Fruit fly (Drosophila melanogaster) whole organism, embryonic: ENCODE measurements around the gene CG14207.
A peak's percentile ranks its signal among the peaks of the same experiment; 100 is the strongest.

Experiments used
- Abd-B ChIP-seq: fragments of 200-800 bp; sonication (Bioruptor generic); optimal IDR thresholded peaks from 2 replicates; lab custom pipeline; 2018; ENCODE audit warnings: missing biosample characterization, mild to moderate bottlenecking, missing genetic modification characterization, moderate library complexity
- B-H1 ChIP-seq: fragments of 200-800 bp; sonication (Bioruptor generic); IDR thresholded peaks from 3 replicates; pipeline ENCODE4 v1.3.6; 2022; ENCODE audit warnings: missing biosample characterization, missing genetic modification characterization
- B-H2 ChIP-seq: fragments of 200-800 bp; sonication (Bioruptor generic); optimal IDR thresholded peaks from 2 replicates; lab custom pipeline; 2018; ENCODE audit warnings: missing biosample characterization, mild to moderate bottlenecking, missing genetic modification characterization
- Bgb ChIP-seq: fragments of 200-800 bp; sonication (Bioruptor generic); IDR thresholded peaks from 2 replicates; pipeline ENCODE4 v1.3.6; 2022; ENCODE audit warnings: missing biosample characterization, missing genetic modification characterization; ENCODE audit not compliant: partially characterized antibody
- Bteb2 ChIP-seq: fragments of 200-800 bp; sonication (Bioruptor generic); optimal IDR thresholded peaks from 2 replicates; lab custom pipeline; 2016; ENCODE audit warnings: missing biosample characterization, missing genetic modification characterization
- CG11696 ChIP-seq: fragments of 200-800 bp; sonication (Bioruptor generic); IDR thresholded peaks from 2 replicates; pipeline ENCODE4 v1.3.6; 2022; ENCODE audit warnings: missing biosample characterization, missing genetic modification characterization
- CG11723 ChIP-seq: fragments of 200-800 bp; sonication (Bioruptor generic); optimal IDR thresholded peaks from 2 replicates; lab custom pipeline; 2017; ENCODE audit warnings: missing biosample characterization, mild to moderate bottlenecking, missing genetic modification characterization
- CG13296 ChIP-seq: fragments of 200-800 bp; sonication (Bioruptor generic); optimal IDR thresholded peaks from 3 replicates; lab custom pipeline; 2018; ENCODE audit warnings: missing biosample characterization, mild to moderate bottlenecking, missing genetic modification characterization
- CG1603 ChIP-seq: fragments of 200-800 bp; sonication (Bioruptor generic); optimal IDR thresholded peaks from 2 replicates; lab custom pipeline; 2019; ENCODE audit warnings: missing biosample characterization, mild to moderate bottlenecking, missing genetic modification characterization, moderate library complexity
- CG17361 ChIP-seq: fragments of 200-800 bp; sonication (Bioruptor generic); IDR thresholded peaks from 3 replicates; pipeline ENCODE4 v1.3.6; 2022; ENCODE audit warnings: missing biosample characterization, missing genetic modification characterization
- CG18619 ChIP-seq: fragments of 200-800 bp; sonication (Bioruptor generic); optimal IDR thresholded peaks from 3 replicates; lab custom pipeline; 2017; ENCODE audit warnings: missing biosample characterization, mild to moderate bottlenecking, missing genetic modification characterization
- CG18764 ChIP-seq: fragments of 200-800 bp; sonication (Bioruptor generic); optimal IDR thresholded peaks from 3 replicates; lab custom pipeline; 2016; ENCODE audit warnings: missing biosample characterization, missing genetic modification characterization
- CG30020 ChIP-seq: fragments of 200-800 bp; optimal IDR thresholded peaks from 2 replicates; lab custom pipeline; 2019; ENCODE audit warnings: missing biosample characterization, mild to moderate bottlenecking, missing genetic modification characterization, moderate library complexity
- CG3163 ChIP-seq: fragments of 200-800 bp; sonication (Bioruptor generic); optimal IDR thresholded peaks from 3 replicates; lab custom pipeline; 2016; ENCODE audit warnings: missing biosample characterization, missing genetic modification characterization
- CG3847 ChIP-seq: fragments of 200-800 bp; sonication (Bioruptor generic); IDR thresholded peaks from 2 replicates; pipeline ENCODE4 v1.3.6; 2022; ENCODE audit warnings: missing biosample characterization, missing genetic modification characterization
- CG6175 ChIP-seq: fragments of 200-800 bp; sonication (Bioruptor generic); IDR thresholded peaks from 3 replicates; pipeline ENCODE4 v1.3.6; 2022; ENCODE audit warnings: missing biosample characterization, missing genetic modification characterization
- CG7786 ChIP-seq: fragments of 200-800 bp; sonication (Bioruptor generic); optimal IDR thresholded peaks from 2 replicates; lab custom pipeline; 2016; ENCODE audit warnings: missing biosample characterization, missing genetic modification characterization
- CG8089 ChIP-seq: fragments of 200-800 bp; sonication (Bioruptor generic); optimal IDR thresholded peaks from 3 replicates; lab custom pipeline; 2016; ENCODE audit warnings: missing biosample characterization, missing genetic modification characterization
- CG8359 ChIP-seq: fragments of 200-800 bp; sonication (Bioruptor generic); optimal IDR thresholded peaks from 2 replicates; lab custom pipeline; 2017; ENCODE audit warnings: missing biosample characterization, mild to moderate bottlenecking, missing genetic modification characterization, borderline replicate concordance
- CG9797 ChIP-seq: fragments of 200-800 bp; sonication (Bioruptor generic); optimal IDR thresholded peaks from 3 replicates; lab custom pipeline; 2018; ENCODE audit warnings: missing biosample characterization, mild to moderate bottlenecking, missing genetic modification characterization
- CTCF ChIP-seq: fragments of 200-800 bp; sonication (Bioruptor generic); optimal IDR thresholded peaks from 2 replicates; lab custom pipeline; 2017; ENCODE audit warnings: missing biosample characterization, mild to moderate bottlenecking, missing genetic modification characterization, moderate library complexity
- Dref ChIP-seq: fragments of 200-800 bp; sonication (Bioruptor generic); IDR thresholded peaks from 2 replicates; pipeline ENCODE4 v1.3.6; 2022; ENCODE audit warnings: missing biosample characterization, missing genetic modification characterization
- Gug ChIP-seq: fragments of 200-800 bp; sonication (Bioruptor generic); IDR thresholded peaks from 4 replicates; pipeline ENCODE4 v1.3.6; 2022; ENCODE audit warnings: missing biosample characterization, missing genetic modification characterization
- H2.0 ChIP-seq: fragments of 200-800 bp; sonication (Bioruptor generic); IDR thresholded peaks from 2 replicates; pipeline ENCODE4 v1.3.6; 2022; ENCODE audit warnings: missing biosample characterization, missing genetic modification characterization
- HHEX ChIP-seq: fragments of 200-800 bp; sonication (Bioruptor generic); optimal IDR thresholded peaks from 3 replicates; lab custom pipeline; 2017; ENCODE audit warnings: missing biosample characterization, mild to moderate bottlenecking, missing genetic modification characterization, missing genetic modification reagents
- Hey ChIP-seq: fragments of 200-800 bp; sonication (Bioruptor generic); optimal IDR thresholded peaks from 3 replicates; lab custom pipeline; 2018; ENCODE audit warnings: missing biosample characterization, mild to moderate bottlenecking, missing genetic modification characterization
- Hr39 ChIP-seq: fragments of >200 bp; optimal IDR thresholded peaks from 2 replicates; lab custom pipeline; 2017
- MESR4 ChIP-seq: fragments of 200-800 bp; sonication (Bioruptor generic); optimal IDR thresholded peaks from 2 replicates; lab custom pipeline; 2018; ENCODE audit warnings: missing biosample characterization, mild to moderate bottlenecking, missing genetic modification characterization, moderate library complexity
- NFAT ChIP-seq: fragments of 200-800 bp; sonication (Bioruptor generic); IDR thresholded peaks from 2 replicates; pipeline ENCODE4 v1.3.6; 2022; ENCODE audit warnings: missing biosample characterization, missing genetic modification characterization
- Oli ChIP-seq: fragments of 200-800 bp; sonication (Bioruptor generic); optimal IDR thresholded peaks from 2 replicates; lab custom pipeline; 2018; ENCODE audit warnings: missing biosample characterization, mild to moderate bottlenecking, missing genetic modification characterization, moderate library complexity
- Scr ChIP-seq: fragments of 200-800 bp; sonication (Bioruptor generic); IDR thresholded peaks from 2 replicates; pipeline ENCODE4 v1.3.6; 2022; ENCODE audit warnings: missing biosample characterization, missing genetic modification characterization; ENCODE audit not compliant: partially characterized antibody
- Sox102F ChIP-seq: fragments of 200-800 bp; sonication (Bioruptor generic); optimal IDR thresholded peaks from 2 replicates; lab custom pipeline; 2018; ENCODE audit warnings: missing biosample characterization, mild to moderate bottlenecking, missing genetic modification characterization, moderate library complexity
- Spps ChIP-seq: fragments of 200-800 bp; sonication (Bioruptor generic); optimal IDR thresholded peaks from 2 replicates; lab custom pipeline; 2018; ENCODE audit warnings: missing biosample characterization, mild to moderate bottlenecking, missing genetic modification characterization
- az2 ChIP-seq: fragments of 200-800 bp; sonication (Bioruptor generic); optimal IDR thresholded peaks from 3 replicates; lab custom pipeline; 2016; ENCODE audit warnings: missing biosample characterization, missing genetic modification characterization
- bcd ChIP-seq: fragments of 200-800 bp; sonication (Bioruptor generic); optimal IDR thresholded peaks from 2 replicates; lab custom pipeline; 2017; ENCODE audit warnings: missing biosample characterization, mild to moderate bottlenecking, missing genetic modification characterization
- croc ChIP-seq: fragments of 200-800 bp; sonication (Bioruptor generic); conservative IDR thresholded peaks from 3 replicates; pipeline ENCODE4 v1.3.6; 2022; ENCODE audit warnings: missing biosample characterization, missing genetic modification characterization
- crol ChIP-seq: fragments of 200-800 bp; sonication (Bioruptor generic); IDR thresholded peaks from 2 replicates; pipeline ENCODE4 v1.3.6; 2022; ENCODE audit warnings: missing biosample characterization, missing genetic modification characterization
- gcm2 ChIP-seq: fragments of 200-800 bp; sonication (Bioruptor generic); optimal IDR thresholded peaks from 2 replicates; lab custom pipeline; 2016; ENCODE audit warnings: missing biosample characterization, missing genetic modification characterization
- hb ChIP-seq: fragments of 200-800 bp; sonication (Bioruptor generic); IDR thresholded peaks from 3 replicates; pipeline ENCODE4 v1.3.6; 2022; ENCODE audit warnings: missing biosample characterization, missing genetic modification characterization; ENCODE audit not compliant: partially characterized antibody
- lab ChIP-seq: fragments of 200-800 bp; sonication (Bioruptor generic); optimal IDR thresholded peaks from 3 replicates; lab custom pipeline; 2017; ENCODE audit warnings: missing biosample characterization, missing genetic modification characterization, mild to moderate bottlenecking, moderate library complexity, missing genetic modification reagents
- nerfin-1 ChIP-seq: fragments of 200-800 bp; sonication (Bioruptor generic); optimal IDR thresholded peaks from 3 replicates; lab custom pipeline; 2019; ENCODE audit warnings: missing biosample characterization, mild to moderate bottlenecking, missing genetic modification characterization, moderate library complexity
- nom ChIP-seq: fragments of 200-800 bp; sonication (Bioruptor generic); optimal IDR thresholded peaks from 2 replicates; lab custom pipeline; 2017; ENCODE audit warnings: missing biosample characterization, missing genetic modification characterization, mild to moderate bottlenecking, moderate library complexity, missing genetic modification reagents
- pfk ChIP-seq: fragments of 200-800 bp; sonication (Bioruptor generic); optimal IDR thresholded peaks from 2 replicates; lab custom pipeline; 2018; ENCODE audit warnings: missing biosample characterization, mild to moderate bottlenecking, missing genetic modification characterization, moderate library complexity
- phol ChIP-seq: fragments of 200-800 bp; sonication (Bioruptor generic); optimal IDR thresholded peaks from 3 replicates; lab custom pipeline; 2018; ENCODE audit warnings: missing biosample characterization, mild to moderate bottlenecking, missing genetic modification characterization, moderate library complexity
- ro ChIP-seq: fragments of 200-800 bp; sonication (Bioruptor generic); IDR thresholded peaks from 2 replicates; pipeline ENCODE4 v1.3.6; 2022; ENCODE audit warnings: missing biosample characterization, missing genetic modification characterization
- row ChIP-seq: fragments of 200-800 bp; sonication (Bioruptor generic); IDR thresholded peaks from 3 replicates; pipeline ENCODE4 v1.3.6; 2022; ENCODE audit warnings: missing biosample characterization, missing genetic modification characterization
- sens-2 ChIP-seq: fragments of 200-800 bp; sonication (Bioruptor generic); IDR thresholded peaks from 2 replicates; pipeline ENCODE4 v1.3.6; 2022; ENCODE audit warnings: missing biosample characterization, missing genetic modification characterization
- tap ChIP-seq: fragments of 200-800 bp; optimal IDR thresholded peaks from 3 replicates; lab custom pipeline; 2019; ENCODE audit warnings: missing biosample characterization, mild to moderate bottlenecking, missing genetic modification characterization, moderate library complexity
- tin ChIP-seq: fragments of 200-800 bp; sonication (Bioruptor generic); optimal IDR thresholded peaks from 3 replicates; lab custom pipeline; 2016; ENCODE audit warnings: missing biosample characterization, missing genetic modification characterization
- tna ChIP-seq: fragments of 200-800 bp; sonication (Bioruptor generic); IDR thresholded peaks from 2 replicates; pipeline ENCODE4 v1.3.6; 2022; ENCODE audit warnings: missing biosample characterization, missing genetic modification characterization; ENCODE audit not compliant: partially characterized antibody
- twi ChIP-seq: fragments of 200-800 bp; optimal IDR thresholded peaks from 2 replicates; lab custom pipeline; 2019; ENCODE audit warnings: missing biosample characterization, mild to moderate bottlenecking, missing genetic modification characterization, moderate library complexity

The CG14207 gene

DNA sequence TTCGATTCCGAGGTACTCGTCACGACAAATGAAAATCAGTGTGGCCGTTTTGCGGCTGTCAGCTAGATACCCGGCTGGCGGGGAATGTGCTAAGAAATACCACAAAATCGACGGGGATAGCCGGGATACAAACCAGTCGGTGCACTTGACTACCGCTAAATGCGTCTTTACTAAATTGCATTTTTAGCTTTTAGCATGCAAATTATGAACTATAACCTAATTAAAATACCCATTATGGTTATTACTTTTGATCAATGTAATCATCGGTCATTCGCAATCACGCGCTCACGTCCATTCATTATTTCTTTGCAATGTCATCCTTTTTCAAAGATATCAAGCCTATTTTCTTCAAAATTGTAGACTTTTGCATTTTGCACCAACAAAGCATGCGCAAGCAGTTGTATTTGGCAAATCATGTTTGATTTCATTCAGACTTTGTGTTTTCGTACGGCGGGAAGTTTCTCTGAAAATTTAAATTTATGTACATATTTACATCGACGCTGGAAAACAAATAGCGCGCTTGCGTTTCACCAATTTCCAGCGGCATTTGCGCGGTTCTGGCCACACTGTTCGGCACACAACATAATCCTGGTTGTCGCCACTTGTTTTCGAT is 33.4 kb downstream of the CG14207 start, which contains the start of gene Rcd-1 (continued):
- TF ChIP-seq CG11723 (GFP tag; lab: Kevin White, UChicago) = no peak
- TF ChIP-seq Bgb (GFP tag; lab: Robert Waterston, UW) = no peak
- peak; percentile 43 for TF ChIP-seq CTCF (GFP tag; lab: Kevin White, UChicago)
- no peak for TF ChIP-seq Spps
- TF ChIP-seq Hr39 = no peak
- TF ChIP-seq nom (GFP tag; lab: Kevin White, UChicago) = peak; percentile 11
- no peak for TF ChIP-seq B-H1 (GFP tag; lab: Robert Waterston, UW)
- no peak for TF ChIP-seq CG18764 (GFP tag; lab: Kevin White, UChicago)
- no peak for TF ChIP-seq CG17361 (GFP tag; lab: Robert Waterston, UW)
- TF ChIP-seq tna (GFP tag; lab: Robert Waterston, UW) = no peak
- TF ChIP-seq H2.0 (GFP tag; lab: Robert Waterston, UW) = no peak
- TF ChIP-seq croc (GFP tag; lab: Robert Waterston, UW) = no peak
- TF ChIP-seq CG7786 = no peak
- no peak for TF ChIP-seq CG8089
- no peak for TF ChIP-seq az2 (GFP tag; lab: Kevin White, UChicago)
- no peak for TF ChIP-seq B-H2 (GFP tag; lab: Kevin White, UChicago)
- no peak for TF ChIP-seq CG30020 (tag; lab: Kevin White, UChicago)
- TF ChIP-seq CG13296 (GFP tag; lab: Kevin White, UChicago) = no peak
- no peak for TF ChIP-seq Hey (tag; lab: Kevin White, UChicago)
- no peak for TF ChIP-seq nerfin-1
- TF ChIP-seq MESR4 (GFP tag; lab: Kevin White, UChicago) = no peak
- no peak for TF ChIP-seq CG11696 (GFP tag; lab: Robert Waterston, UW)
- no peak for TF ChIP-seq gcm2 (GFP tag; lab: Kevin White, UChicago)
- no peak for TF ChIP-seq CG6175 (GFP tag; lab: Robert Waterston, UW)
- TF ChIP-seq pfk (GFP tag; lab: Kevin White, UChicago) = no peak
- no peak for TF ChIP-seq lab (GFP tag; lab: Kevin White, UChicago)
- TF ChIP-seq Scr (GFP tag; lab: Robert Waterston, UW) = no peak
- TF ChIP-seq CG8359 (GFP tag; lab: Kevin White, UChicago) = no peak
- peak; percentile 15; the same call in 1 of the 2 replicates for TF ChIP-seq CG3847 (GFP tag; lab: Robert Waterston, UW)
- TF ChIP-seq CG1603 (tag; lab: Kevin White, UChicago) = peak; percentile 68
- no peak for TF ChIP-seq tin
- no peak for TF ChIP-seq crol (GFP tag; lab: Robert Waterston, UW)
- peak; percentile 91 for TF ChIP-seq CG9797 (GFP tag; lab: Kevin White, UChicago)
- TF ChIP-seq sens-2 (GFP tag; lab: Robert Waterston, UW) = no peak
- peak; percentile 10 for TF ChIP-seq CG18619 (GFP tag; lab: Kevin White, UChicago)
- TF ChIP-seq bcd (GFP tag; lab: Kevin White, UChicago) = no peak
- TF ChIP-seq Oli (tag; lab: Kevin White, UChicago) = no peak
- TF ChIP-seq CG3163 (GFP tag; lab: Kevin White, UChicago) = no peak
- peak; percentile 51 for TF ChIP-seq Dref (GFP tag; lab: Robert Waterston, UW)
- no peak for TF ChIP-seq tap
- no peak for TF ChIP-seq hb
- TF ChIP-seq Abd-B (GFP tag; lab: Kevin White, UChicago) = no peak
- no peak for TF ChIP-seq twi (tag; lab: Kevin White, UChicago)
- TF ChIP-seq Gug (GFP tag; lab: Robert Waterston, UW) = no peak
- TF ChIP-seq Bteb2 (GFP tag; lab: Kevin White, UChicago) = no peak
- no peak for TF ChIP-seq NFAT (GFP tag; lab: Robert Waterston, UW)
- TF ChIP-seq phol (tag; lab: Kevin White, UChicago) = peak; percentile 16
- TF ChIP-seq Sox102F (GFP tag; lab: Kevin White, UChicago) = no peak
- TF ChIP-seq row (GFP tag; lab: Robert Waterston, UW) = no peak
- no peak for TF ChIP-seq HHEX
- no peak for TF ChIP-seq ro (GFP tag; lab: Robert Waterston, UW)
